Fruit fly (Drosophila melanogaster) whole organism, embryonic: ENCODE measurements around the gene CG13671.

Experiments used
- Bgb ChIP-seq: fragments of 200-800 bp; sonication (Bioruptor generic); IDR thresholded peaks from 2 replicates; pipeline ENCODE4 v1.3.6; 2022; ENCODE audit warnings: missing biosample characterization, missing genetic modification characterization; ENCODE audit not compliant: partially characterized antibody
- CG13624 ChIP-seq: fragments of 200-800 bp; sonication (Bioruptor generic); optimal IDR thresholded peaks from 2 replicates; lab custom pipeline; 2016; ENCODE audit warnings: missing biosample characterization, missing genetic modification characterization
- CG14014 ChIP-seq: fragments of 200-800 bp; sonication (Bioruptor generic); IDR thresholded peaks from 2 replicates; pipeline ENCODE4 v1.3.6; 2022; ENCODE audit warnings: missing biosample characterization, missing genetic modification characterization
- CG1529 ChIP-seq: fragments of 200-800 bp; sonication (Bioruptor generic); optimal IDR thresholded peaks from 3 replicates; lab custom pipeline; 2018; ENCODE audit warnings: missing biosample characterization, missing genetic modification characterization
- CG15696 ChIP-seq: fragments of 200-800 bp; sonication (Bioruptor generic); optimal IDR thresholded peaks from 2 replicates; lab custom pipeline; 2019; ENCODE audit warnings: missing biosample characterization, mild to moderate bottlenecking, missing genetic modification characterization, moderate library complexity
- CG17186 ChIP-seq: fragments of 200-800 bp; sonication (Bioruptor generic); optimal IDR thresholded peaks from 3 replicates; lab custom pipeline; 2017; ENCODE audit warnings: missing biosample characterization, missing genetic modification reagents, missing genetic modification characterization
- CG17359 ChIP-seq: fragments of 200-800 bp; sonication (Bioruptor generic); optimal IDR thresholded peaks from 3 replicates; lab custom pipeline; 2018; ENCODE audit warnings: missing biosample characterization, mild to moderate bottlenecking, missing genetic modification characterization, moderate library complexity
- CG2129 ChIP-seq: fragments of 200-800 bp; sonication (Bioruptor generic); IDR thresholded peaks from 2 replicates; pipeline ENCODE4 v1.3.6; 2022; ENCODE audit warnings: missing biosample characterization, missing genetic modification characterization; ENCODE audit not compliant: partially characterized antibody
- CG2875 ChIP-seq: fragments of 200-800 bp; sonication (Bioruptor generic); optimal IDR thresholded peaks from 2 replicates; lab custom pipeline; 2017; ENCODE audit warnings: missing biosample characterization, mild to moderate bottlenecking, missing genetic modification characterization, missing genetic modification reagents
- CG30431 ChIP-seq: fragments of 200-800 bp; sonication (Bioruptor generic); optimal IDR thresholded peaks from 2 replicates; lab custom pipeline; 2017; ENCODE audit warnings: missing biosample characterization, missing genetic modification characterization
- CG32767 ChIP-seq: fragments of 200-800 bp; sonication (Bioruptor generic); IDR thresholded peaks from 2 replicates; pipeline ENCODE4 v1.3.6; 2022; ENCODE audit warnings: missing biosample characterization, missing genetic modification characterization
- CG33213 ChIP-seq: fragments of 200-800 bp; sonication (Bioruptor generic); optimal IDR thresholded peaks from 3 replicates; lab custom pipeline; 2016; ENCODE audit warnings: missing biosample characterization, missing genetic modification characterization
- CG3995 ChIP-seq: fragments of 200-800 bp; sonication (Bioruptor generic); optimal IDR thresholded peaks from 3 replicates; lab custom pipeline; 2016; ENCODE audit warnings: missing biosample characterization, missing genetic modification characterization
- CG4360 ChIP-seq: fragments of 200-800 bp; sonication (Bioruptor generic); IDR thresholded peaks from 2 replicates; pipeline ENCODE4 v1.3.6; 2022; ENCODE audit warnings: missing biosample characterization, missing genetic modification characterization
- CG4617 ChIP-seq: fragments of 200-800 bp; sonication (Bioruptor generic); optimal IDR thresholded peaks from 3 replicates; lab custom pipeline; 2016; ENCODE audit warnings: missing biosample characterization, missing genetic modification characterization, borderline replicate concordance
- CG7556 ChIP-seq: fragments of 200-800 bp; sonication (Bioruptor generic); optimal IDR thresholded peaks from 2 replicates; lab custom pipeline; 2017; ENCODE audit warnings: missing biosample characterization, mild to moderate bottlenecking, missing genetic modification characterization
- CG8290 ChIP-seq, 3 experiments: fragments of 200-800 bp; sonication (Bioruptor generic); optimal IDR thresholded peaks; 2 replicates each; lab custom pipeline; 2016 to 2019; ENCODE audit warnings: missing biosample characterization in 3 of 3, missing genetic modification characterization in 3 of 3, mild to moderate bottlenecking in 2 of 3, moderate library complexity in 1 of 3
- CG8478 ChIP-seq: fragments of >200 bp; optimal IDR thresholded peaks from 2 replicates; lab custom pipeline; 2018
- CG9609 ChIP-seq: fragments of 200-800 bp; sonication (Bioruptor generic); optimal IDR thresholded peaks from 3 replicates; lab custom pipeline; 2016; ENCODE audit warnings: missing biosample characterization, missing genetic modification characterization
- CTCF ChIP-seq: fragments of 200-800 bp; sonication (Bioruptor generic); optimal IDR thresholded peaks from 2 replicates; lab custom pipeline; 2017; ENCODE audit warnings: missing biosample characterization, mild to moderate bottlenecking, missing genetic modification characterization, moderate library complexity
- Drgx ChIP-seq: fragments of 200-800 bp; sonication (Bioruptor generic); IDR thresholded peaks from 2 replicates; pipeline ENCODE4 v1.3.6; 2022; ENCODE audit warnings: missing biosample characterization, missing genetic modification characterization
- Fer2 ChIP-seq: fragments of 200-800 bp; sonication (Bioruptor generic); optimal IDR thresholded peaks from 2 replicates; lab custom pipeline; 2018; ENCODE audit warnings: missing biosample characterization, mild to moderate bottlenecking, missing genetic modification characterization, moderate library complexity
- HLH4C ChIP-seq: fragments of 200-800 bp; sonication (Bioruptor generic); IDR thresholded peaks from 3 replicates; pipeline ENCODE4 v1.3.6; 2022; ENCODE audit warnings: missing biosample characterization, missing genetic modification characterization; ENCODE audit not compliant: partially characterized antibody
- Hr39 ChIP-seq: fragments of >200 bp; optimal IDR thresholded peaks from 2 replicates; lab custom pipeline; 2017
- Kr ChIP-seq: fragments of 200-800 bp; sonication (Bioruptor generic); optimal IDR thresholded peaks from 2 replicates; lab custom pipeline; 2017; ENCODE audit warnings: missing biosample characterization, mild to moderate bottlenecking, missing genetic modification characterization
- Lim3 ChIP-seq: fragments of 200-800 bp; sonication (Bioruptor generic); IDR thresholded peaks from 2 replicates; pipeline ENCODE4 v1.3.6; 2022; ENCODE audit warnings: missing biosample characterization, missing genetic modification characterization
- MTF-1 ChIP-seq: fragments of 200-800 bp; sonication (Bioruptor generic); optimal IDR thresholded peaks from 2 replicates; lab custom pipeline; 2018; ENCODE audit warnings: missing biosample characterization, mild to moderate bottlenecking, missing genetic modification characterization, borderline replicate concordance
- NfI ChIP-seq: fragments of 200-800 bp; sonication (Bioruptor generic); optimal IDR thresholded peaks from 3 replicates; lab custom pipeline; 2018; ENCODE audit warnings: missing biosample characterization, mild to moderate bottlenecking, missing genetic modification characterization, moderate library complexity
- Side ChIP-seq: fragments of 200-800 bp; sonication (Bioruptor generic); optimal IDR thresholded peaks from 2 replicates; lab custom pipeline; 2016; ENCODE audit warnings: missing biosample characterization, missing genetic modification characterization
- ac ChIP-seq: fragments of 200-800 bp; sonication (Bioruptor generic); optimal IDR thresholded peaks from 3 replicates; lab custom pipeline; 2017; ENCODE audit warnings: missing biosample characterization, mild to moderate bottlenecking, missing genetic modification characterization
- bcd ChIP-seq: fragments of 200-800 bp; sonication (Bioruptor generic); optimal IDR thresholded peaks from 2 replicates; lab custom pipeline; 2017; ENCODE audit warnings: missing biosample characterization, mild to moderate bottlenecking, missing genetic modification characterization
- cwo ChIP-seq: fragments of 200-800 bp; sonication (Bioruptor generic); optimal IDR thresholded peaks from 3 replicates; lab custom pipeline; 2017; ENCODE audit warnings: missing biosample characterization, missing genetic modification characterization, mild to moderate bottlenecking, moderate library complexity, missing genetic modification reagents
- dan ChIP-seq: fragments of 200-800 bp; sonication (Bioruptor generic); IDR thresholded peaks from 2 replicates; pipeline ENCODE4 v1.3.6; 2022; ENCODE audit warnings: missing biosample characterization, missing genetic modification characterization
- emc ChIP-seq: fragments of 200-800 bp; sonication (Bioruptor generic); optimal IDR thresholded peaks from 2 replicates; lab custom pipeline; 2016; ENCODE audit warnings: missing biosample characterization, missing genetic modification characterization
- ewg ChIP-seq: fragments of 200-800 bp; sonication (Bioruptor generic); optimal IDR thresholded peaks from 3 replicates; lab custom pipeline; 2017; ENCODE audit warnings: mild to moderate bottlenecking, missing biosample characterization, missing genetic modification reagents, missing genetic modification characterization
- fd3F ChIP-seq: fragments of 200-800 bp; sonication (Bioruptor generic); optimal IDR thresholded peaks from 2 replicates; lab custom pipeline; 2018; ENCODE audit warnings: missing biosample characterization, mild to moderate bottlenecking, missing genetic modification characterization, moderate library complexity
- fd96Cb ChIP-seq: fragments of 200-800 bp; sonication (Bioruptor generic); optimal IDR thresholded peaks from 2 replicates; lab custom pipeline; 2018; ENCODE audit warnings: missing biosample characterization, mild to moderate bottlenecking, missing genetic modification characterization, moderate library complexity
- grn ChIP-seq: fragments of 200-800 bp; sonication (Bioruptor generic); optimal IDR thresholded peaks from 3 replicates; lab custom pipeline; 2017; ENCODE audit warnings: missing biosample characterization, missing genetic modification characterization
- h ChIP-seq: fragments of >200 bp; optimal IDR thresholded peaks from 2 replicates; lab custom pipeline; 2017
- hbn ChIP-seq: fragments of 200-800 bp; sonication (Bioruptor generic); IDR thresholded peaks from 2 replicates; pipeline ENCODE4 v1.3.6; 2022; ENCODE audit warnings: missing biosample characterization, missing genetic modification characterization; ENCODE audit not compliant: partially characterized antibody
- kni ChIP-seq: fragments of 200-800 bp; sonication (Bioruptor generic); optimal IDR thresholded peaks from 3 replicates; lab custom pipeline; 2017; ENCODE audit warnings: mild to moderate bottlenecking, missing biosample characterization, missing genetic modification reagents, missing genetic modification characterization
- lov ChIP-seq, 2 experiments: fragments of 200-800 bp in 1 of 2; fragments of >200 bp in 1 of 2; sonication (Bioruptor generic) in 1 of 2; IDR thresholded peaks in 1 of 2; optimal IDR thresholded peaks in 1 of 2; 2 replicates in 1 of 2; 3 replicates in 1 of 2; pipeline versions ENCODE4 v1.3.6 to Lab custom; 2017 to 2022; ENCODE audit warnings: missing biosample characterization in 1 of 2, missing genetic modification characterization in 1 of 2
- mirr ChIP-seq: fragments of 200-800 bp; sonication (Bioruptor generic); optimal IDR thresholded peaks from 3 replicates; lab custom pipeline; 2018; ENCODE audit warnings: missing biosample characterization, mild to moderate bottlenecking, missing genetic modification characterization
- phol ChIP-seq: fragments of 200-800 bp; sonication (Bioruptor generic); optimal IDR thresholded peaks from 3 replicates; lab custom pipeline; 2018; ENCODE audit warnings: missing biosample characterization, mild to moderate bottlenecking, missing genetic modification characterization, moderate library complexity
- row ChIP-seq: fragments of 200-800 bp; sonication (Bioruptor generic); IDR thresholded peaks from 3 replicates; pipeline ENCODE4 v1.3.6; 2022; ENCODE audit warnings: missing biosample characterization, missing genetic modification characterization
- slp2 ChIP-seq: fragments of 200-800 bp; sonication (Bioruptor generic); optimal IDR thresholded peaks from 2 replicates; lab custom pipeline; 2016; ENCODE audit warnings: missing biosample characterization, missing genetic modification characterization
- tll ChIP-seq, 2 experiments: fragments of 200-800 bp in 1 of 2; fragments of >200 bp in 1 of 2; sonication (Bioruptor generic) in 1 of 2; optimal IDR thresholded peaks; 2 replicates each; lab custom pipeline; 2017 to 2019; ENCODE audit warnings: missing biosample characterization in 2 of 2, missing genetic modification characterization in 2 of 2, mild to moderate bottlenecking in 1 of 2, moderate library complexity in 1 of 2
- trh ChIP-seq: fragments of 200-800 bp; sonication (Bioruptor generic); optimal IDR thresholded peaks from 2 replicates; lab custom pipeline; 2016; ENCODE audit warnings: missing biosample characterization, missing genetic modification characterization
- wek ChIP-seq: fragments of 200-800 bp; sonication (Bioruptor generic); optimal IDR thresholded peaks from 3 replicates; lab custom pipeline; 2018; ENCODE audit warnings: missing biosample characterization, mild to moderate bottlenecking, missing genetic modification characterization, moderate library complexity

CG13671 gene

dm6 chr3L:8289336-8290258, 10.3 kb upstream of the CG13671 start, which contains the start of gene cert (continued):
- TF ChIP-seq kni (GFP tag; lab: Kevin White, UChicago) (no peak), CG32767 (GFP tag; lab: Robert Waterston, UW) (no peak), slp2 (no peak), trh (GFP tag; lab: Kevin White, UChicago) (no peak), Kr (GFP tag; lab: Kevin White, UChicago) (no peak), dan (GFP tag; lab: Robert Waterston, UW) (no peak), Hr39 (lab: Kevin White, UChicago) (no peak), CG9609 (GFP tag; lab: Kevin White, UChicago) (no peak), h (lab: Kevin White, UChicago) (no peak), CG7556 (no peak), Bgb (GFP tag; lab: Robert Waterston, UW) (peak; percentile 90), CG14014 (GFP tag; lab: Robert Waterston, UW) (no peak), CG30431 (GFP tag; lab: Kevin White, UChicago) (no peak), Lim3 (no peak), CG3995 (peak; percentile 37), CG13624 (GFP tag; lab: Kevin White, UChicago) (peak; percentile 10), CG8478 (no peak), grn (GFP tag; lab: Kevin White, UChicago) (peak; percentile 97), Fer2 (tag; lab: Kevin White, UChicago) (no peak), CG2129 (GFP tag; lab: Robert Waterston, UW) (peak; percentile 76), hbn (peak; percentile 86), emc (GFP tag; lab: Kevin White, UChicago) (no peak), ewg (GFP tag; lab: Kevin White, UChicago) (no peak), Drgx (GFP tag; lab: Robert Waterston, UW) (no peak), cwo (peak; percentile 7), fd3F (GFP tag; lab: Kevin White, UChicago) (no peak), wek (GFP tag; lab: Kevin White, UChicago) (no peak), CG17359 (no peak), CG1529 (GFP tag; lab: Kevin White, UChicago) (no peak), CG33213 (GFP tag; lab: Kevin White, UChicago) (peak; percentile 17), HLH4C (peak; percentile 83), row (GFP tag; lab: Robert Waterston, UW) (peak; percentile 53), bcd (peak; percentile 18), MTF-1 (no peak), phol (peak; percentile 57), CG4360 (GFP tag; lab: Robert Waterston, UW) (no peak), CG2875 (GFP tag; lab: Kevin White, UChicago) (no peak), fd96Cb (tag; lab: Kevin White, UChicago) (no peak), CG15696 (tag; lab: Kevin White, UChicago) (no peak), lov (optimal IDR thresholded peaks at IDR 0.05; lab: Kevin White, UChicago) (no peak), lov (GFP tag; IDR thresholded peaks at IDR 0.05; lab: Robert Waterston, UW) (no peak), tll (GFP tag; optimal IDR thresholded peaks at IDR 0.05; lab: Kevin White, UChicago) (peak; percentile 22 to 64), CG8290 (GFP tag; optimal IDR thresholded peaks at IDR 0.05; lab: Kevin White, UChicago) (no peak), CG8290 (tag; optimal IDR thresholded peaks at IDR 0.05; lab: Kevin White, UChicago) (no peak), CG17186 (GFP tag; lab: Kevin White, UChicago) (peak; percentile 13), ac (GFP tag; lab: Kevin White, UChicago) (no peak), mirr (GFP tag; lab: Kevin White, UChicago) (peak; percentile 31), NfI (GFP tag; lab: Kevin White, UChicago) (no peak), CG4617 (GFP tag; lab: Kevin White, UChicago) (peak; percentile 37), CTCF (GFP tag; lab: Kevin White, UChicago) (no peak), Side (GFP tag; lab: Kevin White, UChicago) (no peak)
